Fruit fly (Drosophila melanogaster): ENCODE data around the gene CG15170.

CG15170 gene

DNA sequence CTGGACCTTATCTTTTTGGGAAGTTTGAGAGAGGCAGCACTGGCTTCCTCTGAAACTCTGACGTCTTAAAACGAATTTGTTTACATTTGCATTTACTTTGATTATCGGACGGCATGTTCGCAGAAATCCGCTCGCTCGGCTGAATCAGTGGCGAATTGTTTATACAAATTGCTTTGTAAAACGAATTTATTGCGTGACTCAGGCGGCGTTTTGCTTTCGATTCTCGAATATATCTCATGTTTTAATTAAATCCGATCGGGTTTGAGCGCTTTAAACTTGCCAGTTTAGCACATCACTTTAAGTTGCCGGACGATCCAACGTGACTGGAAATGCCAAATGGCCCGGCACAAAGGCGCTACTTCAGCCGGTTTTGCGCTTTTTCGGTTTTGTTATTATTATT lies 5.9 kb downstream of the CG15170 start:
- TF ChIP-seq Eip93F (GFP tag; optimal IDR thresholded peaks at IDR 0.05) (no peak), CG7368 (GFP tag; optimal IDR thresholded peaks at IDR 0.05) (no peak), Eip75B (GFP tag; optimal IDR thresholded peaks at IDR 0.05) (no peak), CG8119 (GFP tag; IDR thresholded peaks at IDR 0.05) (no peak), topi (GFP tag; optimal IDR thresholded peaks at IDR 0.05) (no peak), Ets21C (GFP tag; optimal IDR thresholded peaks at IDR 0.05) (no peak), Hr39 (GFP tag; optimal IDR thresholded peaks at IDR 0.05) (no peak), Sox14 (GFP tag; optimal IDR thresholded peaks at IDR 0.05) (no peak), net (GFP tag; optimal IDR thresholded peaks at IDR 0.05) (no peak), lz (GFP tag; optimal IDR thresholded peaks at IDR 0.05) (no peak), OdsH (GFP tag; optimal IDR thresholded peaks at IDR 0.05) (no peak), CG3032 (tag; optimal IDR thresholded peaks at IDR 0.05) (no peak), CG6276 (GFP tag; optimal IDR thresholded peaks at IDR 0.05) (no peak), pdm3 (GFP tag; optimal IDR thresholded peaks at IDR 0.05) (no peak), CG11762 (GFP tag; optimal IDR thresholded peaks at IDR 0.05; ENCODE audit: insufficient read depth) (no peak), achi (GFP tag; optimal IDR thresholded peaks at IDR 0.05) (no peak), CG34406 (GFP tag; optimal IDR thresholded peaks at IDR 0.05) (no peak), CG4318 (GFP tag; optimal IDR thresholded peaks at IDR 0.05) (no peak), Smox (GFP tag; optimal IDR thresholded peaks at IDR 0.05) (no peak), esn (GFP tag; optimal IDR thresholded peaks at IDR 0.05) (no peak), CG15336 (GFP tag; IDR thresholded peaks at IDR 0.05) (no peak), svp (GFP tag) (peak; percentile 88), vri (GFP tag; optimal IDR thresholded peaks at IDR 0.05) (no peak), ss (GFP tag; optimal IDR thresholded peaks at IDR 0.05) (peak; percentile 20 to 71), fkh (GFP tag; optimal IDR thresholded peaks at IDR 0.05) (peak; percentile 17), Hr38 (GFP tag; optimal IDR thresholded peaks at IDR 0.05) (no peak), CG32006 (GFP tag; optimal IDR thresholded peaks at IDR 0.05) (no peak), Eip78C (GFP tag) (peak; percentile 26), Sox102F (GFP tag; optimal IDR thresholded peaks at IDR 0.05) (no peak), acj6 (GFP tag; optimal IDR thresholded peaks at IDR 0.05) (no peak), CG6163 (GFP tag; IDR thresholded peaks at IDR 0.05) (0 out of 3 replicates have a peak, but pooled peaks have one; percentile 30), CG16779 (tag; optimal IDR thresholded peaks at IDR 0.05) (no peak), fd85E (GFP tag; optimal IDR thresholded peaks at IDR 0.05) (no peak), CG11902 (GFP tag; optimal IDR thresholded peaks at IDR 0.05) (no peak), spab (GFP tag; optimal IDR thresholded peaks at IDR 0.05) (no peak), Sox15 (GFP tag; optimal IDR thresholded peaks at IDR 0.05) (no peak)

DNA sequence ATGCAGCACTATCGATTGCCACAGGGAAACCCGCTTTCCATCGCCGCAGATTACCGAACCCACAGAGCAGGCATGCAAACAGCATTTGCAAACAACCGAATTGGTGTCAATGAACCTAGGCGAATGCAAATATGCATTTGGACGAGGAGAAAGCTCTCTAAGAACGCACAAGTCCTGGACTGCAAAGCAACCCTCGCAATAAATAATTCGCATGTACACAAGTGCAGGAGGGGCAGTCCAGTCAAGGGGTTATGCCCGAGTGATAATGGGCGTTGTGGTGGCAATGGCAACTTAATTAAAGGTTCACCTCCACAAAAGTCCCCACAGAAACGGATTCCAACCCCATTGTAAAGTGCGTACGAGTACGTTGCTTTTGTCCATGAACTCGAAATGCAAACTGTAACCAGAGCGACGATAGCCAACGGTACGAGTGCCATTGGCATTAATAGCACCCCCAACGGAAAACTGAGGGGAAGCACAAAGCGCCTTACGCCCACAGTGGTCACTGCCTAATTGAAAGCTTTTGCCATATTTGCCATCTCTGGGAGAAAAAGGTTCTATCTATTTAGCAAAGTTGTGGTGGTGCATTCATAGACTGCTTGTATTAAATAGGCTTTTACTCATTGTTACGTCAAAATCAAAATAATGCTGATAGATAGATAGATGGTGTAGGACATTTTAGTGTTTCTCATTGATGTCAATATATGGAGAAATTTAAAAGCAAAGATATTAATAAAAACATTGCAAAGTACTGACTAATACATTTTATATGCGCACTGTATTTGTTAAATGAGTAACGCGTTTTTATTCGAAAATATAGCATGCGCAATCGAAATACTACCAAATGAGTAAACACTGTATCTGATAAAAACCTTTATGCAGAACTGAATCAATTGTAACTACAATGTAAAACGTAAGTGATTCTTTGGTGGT lies 6.9 kb downstream of the CG15170 start:
- peak; percentile 5 for TF ChIP-seq CG6792 (GFP tag; optimal IDR thresholded peaks at IDR 0.05)
- no peak for TF ChIP-seq CG16779 (tag; optimal IDR thresholded peaks at IDR 0.05)
- no peak for TF ChIP-seq OdsH (GFP tag; optimal IDR thresholded peaks at IDR 0.05)
- no peak for TF ChIP-seq fd59A (GFP tag; optimal IDR thresholded peaks at IDR 0.05)
- TF ChIP-seq Met (GFP tag; optimal IDR thresholded peaks at IDR 0.05): peak; percentile 42
- TF ChIP-seq Sox102F (GFP tag; optimal IDR thresholded peaks at IDR 0.05): no peak
- TF ChIP-seq CG8632 (GFP tag; optimal IDR thresholded peaks at IDR 0.05): peak; percentile 19
- peak; percentile 44 for TF ChIP-seq lz (GFP tag; optimal IDR thresholded peaks at IDR 0.05)
- TF ChIP-seq pdm3 (GFP tag; optimal IDR thresholded peaks at IDR 0.05): peak; percentile 33
- no peak for TF ChIP-seq CG11294 (GFP tag; IDR thresholded peaks at IDR 0.05)
- TF ChIP-seq CG8119 (GFP tag; IDR thresholded peaks at IDR 0.05): 0 out of 3 replicates have a peak, but pooled peaks have one; percentile 16
- peak; percentile 68 for TF ChIP-seq svp (GFP tag)
- TF ChIP-seq acj6 (GFP tag; optimal IDR thresholded peaks at IDR 0.05): peak; percentile 51
- TF ChIP-seq CG8319 (GFP tag; optimal IDR thresholded peaks at IDR 0.05): no peak
- TF ChIP-seq CG3032 (tag; optimal IDR thresholded peaks at IDR 0.05): peak; percentile 6
- peak; percentile 36 for TF ChIP-seq CG32006 (GFP tag; optimal IDR thresholded peaks at IDR 0.05)
- TF ChIP-seq Hr38 (GFP tag; optimal IDR thresholded peaks at IDR 0.05): no peak
- TF ChIP-seq ss (GFP tag; optimal IDR thresholded peaks at IDR 0.05): peak in 1 of 2 experiments; percentile 28
- peak; percentile 30 for TF ChIP-seq Ets96B (tag; optimal IDR thresholded peaks at IDR 0.05)
- TF ChIP-seq cyc (GFP tag; optimal IDR thresholded peaks at IDR 0.05): no peak
- peak; percentile 29 for TF ChIP-seq Smox (GFP tag; optimal IDR thresholded peaks at IDR 0.05)
- TF ChIP-seq Hr4 (GFP tag; optimal IDR thresholded peaks at IDR 0.05): no peak
- TF ChIP-seq CG4318 (GFP tag; optimal IDR thresholded peaks at IDR 0.05): no peak
- peak; percentile 48 for TF ChIP-seq Sox14 (GFP tag; optimal IDR thresholded peaks at IDR 0.05)
- peak; percentile 40 for TF ChIP-seq dsx (GFP tag; optimal IDR thresholded peaks at IDR 0.05; ENCODE audit: poor library complexity, severe bottlenecking)
- peak; percentile 17 for TF ChIP-seq Eip75B (GFP tag; optimal IDR thresholded peaks at IDR 0.05)
- TF ChIP-seq spab (GFP tag; optimal IDR thresholded peaks at IDR 0.05): no peak
- TF ChIP-seq Hr39 (GFP tag; optimal IDR thresholded peaks at IDR 0.05): peak; percentile 35
- TF ChIP-seq CG34406 (GFP tag; optimal IDR thresholded peaks at IDR 0.05): peak; percentile 33
- peak; percentile 0 for TF ChIP-seq achi (GFP tag; optimal IDR thresholded peaks at IDR 0.05)
- TF ChIP-seq esn (GFP tag; optimal IDR thresholded peaks at IDR 0.05): peak; percentile 52

Measured in whole organism, prepupa.